Worm (Caenorhabditis elegans) whole organism, L1 larva: ENCODE measurements around the gene F14D12.1.

Experiments
- blmp-1 ChIP-seq: fragments of 150-350 bp; optimal IDR thresholded peaks from 2 replicates; lab custom pipeline; 2014; ENCODE audit warnings: missing biosample characterization, missing genetic modification characterization
- ceh-8 ChIP-seq: fragments of 200-800 bp; sonication (Bioruptor generic); optimal IDR thresholded peaks from 2 replicates; lab custom pipeline; 2018; ENCODE audit warnings: mild to moderate bottlenecking, missing genetic modification characterization, moderate library complexity, missing compliant biosample characterization
- ces-1 ChIP-seq: fragments of 150-350 bp; optimal IDR thresholded peaks from 2 replicates; lab custom pipeline; 2014; ENCODE audit warnings: missing biosample characterization, missing genetic modification reagents, missing genetic modification characterization
- dpl-1 ChIP-seq, 3 experiments: fragments of 150-350 bp in 2 of 3; sonication (generic microtip) in 1 of 3; optimal IDR thresholded peaks; 2 replicates each; lab custom pipeline; 2014 to 2017; ENCODE audit warnings: missing biosample characterization in 3 of 3, missing genetic modification characterization in 3 of 3, missing genetic modification reagents in 3 of 3
- dsc-1 ChIP-seq: sonication (generic microtip); optimal IDR thresholded peaks from 2 replicates; lab custom pipeline; 2016; ENCODE audit warnings: mild to moderate bottlenecking, missing genetic modification characterization, missing compliant biosample characterization
- efl-1 ChIP-seq, 4 experiments: fragments of 150-350 bp; optimal IDR thresholded peaks in 3 of 4; peaks in 1 of 4; 1 replicate in 1 of 4; 2 replicates in 3 of 4; lab custom pipeline; 2014; ENCODE audit warnings: missing biosample characterization in 2 of 4, missing genetic modification characterization in 2 of 4, missing genetic modification reagents in 2 of 4
- elt-2 ChIP-seq: sonication (generic microtip); optimal IDR thresholded peaks from 2 replicates; lab custom pipeline; 2016; ENCODE audit warnings: missing genetic modification characterization, mild to moderate bottlenecking, inconsistent platforms, missing compliant biosample characterization, missing genetic modification reagents
- elt-3 ChIP-seq, 6 experiments: fragments of 150-350 bp in 1 of 6; sonication (generic microtip); optimal IDR thresholded peaks; 2 replicates each; lab custom pipeline; 2017 to 2018; ENCODE audit warnings: missing biosample characterization in 6 of 6, missing genetic modification characterization in 6 of 6, inconsistent platforms in 1 of 6
- fkh-8 ChIP-seq: sonication (generic microtip); optimal IDR thresholded peaks from 2 replicates; lab custom pipeline; 2016; ENCODE audit warnings: mild to moderate bottlenecking, missing genetic modification characterization, missing compliant biosample characterization
- fos-1 ChIP-seq: fragments of 150-350 bp; optimal IDR thresholded peaks from 2 replicates; lab custom pipeline; 2014; ENCODE audit warnings: missing biosample characterization, missing genetic modification characterization
- grh-1 ChIP-seq: fragments of 200-800 bp; sonication (Bioruptor generic); IDR thresholded peaks from 2 replicates; pipeline ENCODE4 v1.3.6; 2022; ENCODE audit warnings: missing genetic modification reagents, missing genetic modification characterization, missing compliant biosample characterization
- hlh-17 ChIP-seq: fragments of 200-800 bp; sonication (Bioruptor generic); optimal IDR thresholded peaks from 2 replicates; lab custom pipeline; 2018; ENCODE audit warnings: missing genetic modification characterization, mild to moderate bottlenecking, missing compliant biosample characterization, moderate library complexity, borderline replicate concordance
- hlh-4 ChIP-seq: sonication (generic microtip); optimal IDR thresholded peaks from 2 replicates; lab custom pipeline; 2016; ENCODE audit warnings: mild to moderate bottlenecking, missing genetic modification characterization, missing compliant biosample characterization
- hpl-2 ChIP-seq: fragments of 150-350 bp; optimal IDR thresholded peaks from 2 replicates; lab custom pipeline; 2014; ENCODE audit warnings: missing biosample characterization, missing genetic modification reagents, missing genetic modification characterization
- jun-1 ChIP-seq: fragments of 150-350 bp; optimal IDR thresholded peaks from 2 replicates; lab custom pipeline; 2014; ENCODE audit warnings: missing biosample characterization, missing genetic modification reagents, missing genetic modification characterization
- lin-13 ChIP-seq: fragments of 150-350 bp; optimal IDR thresholded peaks from 2 replicates; lab custom pipeline; 2014; ENCODE audit warnings: missing biosample characterization, missing genetic modification reagents, missing genetic modification characterization
- lin-14 ChIP-seq: fragments of 200-800 bp; sonication (Bioruptor generic); optimal IDR thresholded peaks from 2 replicates; lab custom pipeline; 2018; ENCODE audit warnings: mild to moderate bottlenecking, missing genetic modification characterization, moderate library complexity, missing compliant biosample characterization
- lin-35 ChIP-seq, 2 experiments: fragments of 150-350 bp; optimal IDR thresholded peaks; 2 replicates each; lab custom pipeline; 2014; ENCODE audit warnings: missing biosample characterization in 2 of 2, missing genetic modification characterization in 2 of 2, missing genetic modification reagents in 2 of 2
- lin-39 ChIP-seq: fragments of 150-350 bp; optimal IDR thresholded peaks from 2 replicates; lab custom pipeline; 2014; ENCODE audit warnings: missing biosample characterization, missing genetic modification reagents, missing genetic modification characterization
- lir-3 ChIP-seq: sonication (generic microtip); optimal IDR thresholded peaks from 2 replicates; lab custom pipeline; 2016; ENCODE audit warnings: mild to moderate bottlenecking, missing genetic modification characterization, moderate library complexity, missing compliant biosample characterization; ENCODE audit not compliant: poor library complexity
- mdl-1 ChIP-seq, 2 experiments: fragments of 150-350 bp; optimal IDR thresholded peaks; 2 replicates each; lab custom pipeline; 2014 to 2017; ENCODE audit warnings: missing biosample characterization in 2 of 2, missing genetic modification characterization in 2 of 2, inconsistent platforms in 1 of 2
- mep-1 ChIP-seq: fragments of 150-350 bp; optimal IDR thresholded peaks from 2 replicates; lab custom pipeline; 2014; ENCODE audit warnings: missing biosample characterization, missing genetic modification characterization
- nhr-11 ChIP-seq: fragments of 150-350 bp; optimal IDR thresholded peaks from 2 replicates; lab custom pipeline; 2014; ENCODE audit warnings: missing biosample characterization, missing genetic modification characterization
- nhr-12 ChIP-seq: sonication (generic microtip); optimal IDR thresholded peaks from 2 replicates; lab custom pipeline; 2017; ENCODE audit warnings: missing biosample characterization, missing genetic modification characterization
- nhr-20 ChIP-seq: sonication (generic microtip); optimal IDR thresholded peaks from 2 replicates; lab custom pipeline; 2016; ENCODE audit warnings: mild to moderate bottlenecking, missing genetic modification characterization, missing compliant biosample characterization
- nhr-47 ChIP-seq: sonication (generic microtip); optimal IDR thresholded peaks from 2 replicates; lab custom pipeline; 2016; ENCODE audit warnings: mild to moderate bottlenecking, missing genetic modification characterization, moderate library complexity, missing compliant biosample characterization
- nhr-71 ChIP-seq: sonication (generic microtip); optimal IDR thresholded peaks from 2 replicates; lab custom pipeline; 2016; ENCODE audit warnings: mild to moderate bottlenecking, missing genetic modification characterization, moderate library complexity, missing compliant biosample characterization
- nhr-76 ChIP-seq: sonication (generic microtip); optimal IDR thresholded peaks from 2 replicates; lab custom pipeline; 2017; ENCODE audit warnings: missing biosample characterization, missing genetic modification characterization
- nhr-85 ChIP-seq: sonication (generic microtip); peaks from one replicate; lab custom pipeline; 2016; ENCODE audit warnings: missing genetic modification characterization, inconsistent platforms, missing compliant biosample characterization
- rnt-1 ChIP-seq: sonication (generic microtip); optimal IDR thresholded peaks from 2 replicates; lab custom pipeline; 2016; ENCODE audit warnings: mild to moderate bottlenecking, missing genetic modification characterization, moderate library complexity, missing compliant biosample characterization
- snu-23 ChIP-seq: sonication (generic microtip); optimal IDR thresholded peaks from 2 replicates; lab custom pipeline; 2016; ENCODE audit warnings: missing genetic modification characterization, missing compliant biosample characterization
- sox-4 ChIP-seq: sonication (generic microtip); optimal IDR thresholded peaks from 2 replicates; lab custom pipeline; 2016; ENCODE audit warnings: missing genetic modification characterization, missing compliant biosample characterization
- sptf-1 ChIP-seq: fragments of 150-350 bp; optimal IDR thresholded peaks from 2 replicates; lab custom pipeline; 2014; ENCODE audit warnings: missing biosample characterization, missing genetic modification characterization
- swsn-7 ChIP-seq: sonication (generic microtip); optimal IDR thresholded peaks from 2 replicates; lab custom pipeline; 2016; ENCODE audit warnings: missing genetic modification characterization, missing compliant biosample characterization
- unc-130 ChIP-seq: fragments of 150-350 bp; optimal IDR thresholded peaks from 2 replicates; lab custom pipeline; 2017; ENCODE audit warnings: missing biosample characterization, missing genetic modification characterization, inconsistent platforms
- unc-30 ChIP-seq: sonication (generic microtip); optimal IDR thresholded peaks from 2 replicates; lab custom pipeline; 2017; ENCODE audit warnings: missing biosample characterization, missing genetic modification characterization
- unc-62 ChIP-seq: fragments of 150-350 bp; optimal IDR thresholded peaks from 2 replicates; lab custom pipeline; 2014; ENCODE audit warnings: missing biosample characterization, missing genetic modification reagents, missing genetic modification characterization
- zag-1 ChIP-seq: fragments of 150-350 bp; optimal IDR thresholded peaks from 2 replicates; lab custom pipeline; 2014; ENCODE audit warnings: missing biosample characterization, missing genetic modification characterization
- zip-4 ChIP-seq: fragments of 200-800 bp; sonication (Bioruptor generic); optimal IDR thresholded peaks from 2 replicates; lab custom pipeline; 2018; ENCODE audit warnings: mild to moderate bottlenecking, missing genetic modification characterization, moderate library complexity, missing compliant biosample characterization

F14D12.1 gene

ce11 chrX:5641315-5641714, 37.7 kb downstream of the F14D12.1 start, which contains the start of gene T22B7.4:
T22B7.4 (minus strand) TSS chrX:5641415.
- no peak for TF ChIP-seq fkh-8 (tag; lab: Kevin White, UChicago)
- no peak for TF ChIP-seq grh-1 (GFP tag; lab: Robert Waterston, UW)
- peak; percentile 17 for TF ChIP-seq blmp-1 (tag; lab: Kevin White, UChicago)
- TF ChIP-seq nhr-20: no peak
- TF ChIP-seq, all 84 proteins: peak for 1

DNA sequence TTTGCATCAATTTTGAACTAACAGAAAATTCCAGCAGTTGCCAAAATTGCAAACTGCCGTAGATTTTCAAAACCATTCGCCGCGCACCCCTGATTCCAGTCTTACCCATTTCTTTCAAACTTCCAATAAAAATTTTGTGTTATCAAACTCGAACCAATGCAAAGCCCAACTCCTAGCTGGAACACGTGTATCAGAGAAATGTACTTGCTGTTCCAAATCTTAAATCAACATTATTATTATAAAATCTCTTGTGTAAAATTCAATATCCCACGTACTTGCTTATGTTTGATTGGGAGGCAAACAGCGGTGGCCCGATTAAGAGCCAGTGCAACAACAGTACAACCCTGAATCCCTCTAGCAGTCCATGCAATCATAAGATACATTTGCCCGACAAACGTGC, 40.5 kb downstream of the F14D12.1 start:
- no peak for TF ChIP-seq sox-4 (tag; lab: Kevin White, UChicago)
- no peak for TF ChIP-seq efl-1 (optimal IDR thresholded peaks at IDR 0.05; lab: Kevin White, UChicago)
- peak in 1 of 2 experiments; percentile 71 for TF ChIP-seq efl-1 (GFP tag; optimal IDR thresholded peaks at IDR 0.05 in 1 of 2; lab: Kevin White, UChicago)

DNA sequence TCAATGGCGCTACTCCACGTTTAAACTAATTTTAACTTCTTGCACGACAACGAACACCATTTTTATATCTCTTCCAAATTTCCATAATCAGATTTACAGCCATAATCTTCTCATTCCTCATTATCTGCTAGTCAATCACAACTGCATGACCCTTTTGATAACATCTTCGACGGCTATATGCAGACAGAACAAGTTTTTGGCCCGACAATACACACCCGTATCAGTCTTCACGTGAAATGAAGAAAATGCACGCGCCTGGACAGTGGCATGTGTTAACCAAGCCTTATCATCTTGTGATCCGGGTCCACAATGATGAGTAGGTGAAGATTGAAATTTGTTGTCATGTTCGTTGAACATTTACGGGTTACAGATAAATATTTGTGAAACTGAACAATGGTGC, 42.0 kb downstream of the F14D12.1 start:
- TF ChIP-seq unc-130 (tag; lab: Kevin White, UChicago) (no peak), zip-4 (GFP tag; lab: Kevin White, UChicago) (no peak), nhr-20 (peak; percentile 54), snu-23 (peak; percentile 44), lin-14 (GFP tag; lab: Kevin White, UChicago) (peak; percentile 52), nhr-12 (tag; lab: Kevin White, UChicago) (no peak), elt-3 (tag; optimal IDR thresholded peaks at IDR 0.05; lab: Kevin White, UChicago) (peak in 3 of 6 experiments; percentile 5 to 73 (median 35)), grh-1 (GFP tag; lab: Robert Waterston, UW) (peak; percentile 49; the same call in 1 of the 2 replicates), lin-35 (GFP tag; optimal IDR thresholded peaks at IDR 0.05; lab: Kevin White, UChicago) (peak in 1 of 2 experiments; percentile 50), nhr-71 (tag; lab: Kevin White, UChicago) (peak; percentile 50), hlh-4 (tag; lab: Kevin White, UChicago) (no peak), nhr-11 (tag; lab: Kevin White, UChicago) (no peak), blmp-1 (tag; lab: Kevin White, UChicago) (peak; percentile 57), hlh-17 (GFP tag; lab: Kevin White, UChicago) (no peak), mdl-1 (tag; optimal IDR thresholded peaks at IDR 0.05; lab: Kevin White, UChicago) (peak in 1 of 2 experiments; percentile 84), lir-3 (tag; lab: Kevin White, UChicago) (no peak), mep-1 (no peak), dsc-1 (tag; lab: Kevin White, UChicago) (no peak), nhr-85 (tag; lab: Kevin White, UChicago) (peak; percentile 79), lin-39 (tag; lab: Kevin White, UChicago) (no peak), jun-1 (tag; lab: Kevin White, UChicago) (no peak), fos-1 (tag; lab: Kevin White, UChicago) (no peak), hpl-2 (GFP tag; lab: Kevin White, UChicago) (no peak)

DNA sequence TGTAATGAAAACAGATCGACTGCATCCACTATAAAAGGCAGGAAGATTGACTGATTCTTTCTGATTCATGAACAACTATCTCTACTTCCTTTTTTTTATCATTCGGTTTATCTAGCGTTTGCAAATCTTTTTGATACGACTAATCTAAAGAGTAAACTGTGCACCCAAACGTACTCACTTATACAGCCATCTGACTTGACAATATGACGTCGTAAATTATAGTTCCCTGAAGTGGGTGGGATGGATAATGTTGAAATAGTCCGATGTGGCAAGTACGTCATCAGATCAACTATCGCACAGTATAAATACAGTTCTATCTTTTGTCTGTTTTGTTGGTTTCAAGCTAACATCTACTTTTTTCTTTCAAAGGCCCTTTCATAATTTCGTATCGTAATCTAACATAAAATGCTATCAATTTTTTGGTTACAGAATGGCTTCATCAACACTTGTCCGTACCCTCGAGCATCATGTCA, 43.4 kb downstream of the F14D12.1 start, which contains the start of gene T22B7.3:
TSS of gene T22B7.3 (plus strand) at position 423 of the 473 bp plus-strand sequence.
- TF ChIP-seq unc-62 (GFP tag; lab: Kevin White, UChicago): no peak
- no peak for TF ChIP-seq unc-30 (tag; lab: Kevin White, UChicago)
- TF ChIP-seq nhr-85 (tag; lab: Kevin White, UChicago): peak; percentile 68
- no peak for TF ChIP-seq nhr-47
- peak in 1 of 6 experiments; percentile 75 for TF ChIP-seq elt-3 (tag; optimal IDR thresholded peaks at IDR 0.05; lab: Kevin White, UChicago)
- TF ChIP-seq dsc-1 (tag; lab: Kevin White, UChicago): no peak

DNA sequence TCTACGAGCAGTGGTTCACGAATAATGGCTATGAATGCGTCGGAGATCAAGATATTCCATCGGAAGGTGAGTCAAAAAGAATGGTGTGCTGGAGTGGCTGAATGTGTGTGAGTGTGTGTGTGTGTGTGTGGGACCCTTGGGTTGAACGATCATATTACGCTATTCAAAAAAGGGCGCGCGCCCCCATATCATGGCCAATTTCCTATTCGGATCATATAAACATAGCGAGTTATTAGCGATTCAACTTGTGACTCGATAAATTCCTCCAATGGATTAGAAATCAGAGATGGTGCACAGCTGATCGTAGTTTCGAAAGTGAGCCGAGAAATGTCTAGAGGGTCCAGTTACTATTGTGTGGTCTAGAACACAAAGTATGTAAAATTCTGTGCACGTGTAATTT, 44.3 kb downstream of the F14D12.1 start, which contains the start of gene srv-7:
TSS of gene srv-7 (minus strand) at position 101 of the 400 bp plus-strand sequence.
- no peak for TF ChIP-seq zip-4 (GFP tag; lab: Kevin White, UChicago)
- TF ChIP-seq zag-1 (tag; lab: Kevin White, UChicago): no peak
- no peak for TF ChIP-seq sptf-1 (tag; lab: Kevin White, UChicago)
- no peak for TF ChIP-seq lin-35 (GFP tag; optimal IDR thresholded peaks at IDR 0.05; lab: Kevin White, UChicago)
- no peak for TF ChIP-seq rnt-1
- TF ChIP-seq swsn-7 (tag; lab: Kevin White, UChicago): no peak
- TF ChIP-seq nhr-76: no peak
- no peak for TF ChIP-seq lin-13 (GFP tag; lab: Kevin White, UChicago)
- no peak for TF ChIP-seq hpl-2 (GFP tag; lab: Kevin White, UChicago)
- TF ChIP-seq elt-2 (tag; lab: Kevin White, UChicago): no peak
- TF ChIP-seq dpl-1 (GFP tag; optimal IDR thresholded peaks at IDR 0.05; lab: Kevin White, UChicago): no peak
- TF ChIP-seq unc-62 (GFP tag; lab: Kevin White, UChicago): no peak
- no peak for TF ChIP-seq ceh-8 (GFP tag; lab: Kevin White, UChicago)
- no peak for TF ChIP-seq ces-1 (GFP tag; lab: Kevin White, UChicago)
- no peak for TF ChIP-seq lin-39 (tag; lab: Kevin White, UChicago)
- TF ChIP-seq snu-23: no peak
- TF ChIP-seq, all 84 proteins: peak for 0
